In the genomic region with DNA sequence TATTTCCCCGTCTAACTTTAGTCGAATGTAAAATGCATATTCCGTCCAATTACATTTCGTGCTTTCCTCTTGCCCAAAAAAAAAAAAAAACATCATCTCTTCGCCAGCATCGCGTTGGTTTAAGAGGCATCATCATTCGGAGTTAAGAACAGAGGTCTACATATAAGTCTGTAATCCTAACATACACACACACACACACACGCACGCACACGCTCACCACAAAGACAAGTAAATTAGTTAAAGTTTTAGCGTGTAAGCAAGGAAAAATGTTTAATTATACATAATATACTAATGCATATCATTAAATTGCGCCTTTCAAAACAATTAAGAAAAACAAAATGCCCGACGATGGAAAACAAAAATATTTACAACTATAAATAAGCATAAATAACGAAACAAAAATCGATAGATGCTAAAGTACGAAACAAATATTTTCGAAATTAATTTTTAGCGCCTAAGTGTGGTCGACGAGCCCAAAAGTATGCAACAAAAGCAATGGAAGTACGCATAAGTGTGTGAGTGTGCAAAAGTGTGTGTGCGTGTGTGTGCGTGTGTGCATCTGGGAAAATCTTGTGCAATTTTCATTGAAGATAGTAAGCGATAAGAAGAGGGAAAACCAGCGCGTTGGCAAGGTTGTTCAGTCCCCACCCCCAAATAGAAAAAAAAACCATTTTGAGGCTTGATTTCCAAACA, we compare ENCODE assay signal across 2 fruit fly cellular contexts.
A peak's percentile ranks its signal among the peaks of the same experiment; 100 is the strongest.
TF ChIP-seq lines count a peak whose summit lies in the region.

No protein-coding gene starts in this region.

- TF ChIP-seq CTCF in whole organism, embryonic (GFP tag; optimal IDR thresholded peaks at IDR 0.05; lab: Kevin White, UChicago): no peak

TF ChIP-seq in whole organism, embryonic, 481 proteins besides CTCF, POLR2A, EP300 and RAD21:
- TF ChIP-seq lbe (GFP tag; optimal IDR thresholded peaks at IDR 0.05; lab: Kevin White, UChicago) (no peak), CG4404 (GFP tag; IDR thresholded peaks at IDR 0.05; lab: Robert Waterston, UW) (no peak), Dp (GFP tag; optimal IDR thresholded peaks at IDR 0.05; lab: Kevin White, UChicago) (peak; percentile 25), CG17328 (GFP tag; IDR thresholded peaks at IDR 0.05; lab: Robert Waterston, UW) (no peak), her (GFP tag; optimal IDR thresholded peaks at IDR 0.05; lab: Kevin White, UChicago) (no peak), Abd-B (GFP tag; optimal IDR thresholded peaks at IDR 0.05; lab: Kevin White, UChicago) (no peak), Optix (GFP tag; IDR thresholded peaks at IDR 0.05; lab: Robert Waterston, UW) (no peak), Opbp (GFP tag; IDR thresholded peaks at IDR 0.05; lab: Robert Waterston, UW; ENCODE audit: partially characterized antibody) (no peak), sna (GFP tag; IDR thresholded peaks at IDR 0.05; lab: Robert Waterston, UW; ENCODE audit: partially characterized antibody) (no peak), Dfd (GFP tag; optimal IDR thresholded peaks at IDR 0.05; lab: Kevin White, UChicago) (peak in 1 of 2 experiments; percentile 69), sens (GFP tag; lab: Kevin White, UChicago) (peak; percentile 52), cg (GFP tag; optimal IDR thresholded peaks at IDR 0.05; lab: Kevin White, UChicago) (peak; percentile 66), CG10147 (GFP tag; optimal IDR thresholded peaks at IDR 0.05; lab: Kevin White, UChicago) (no peak), CG42726 (GFP tag; IDR thresholded peaks at IDR 0.05; lab: Robert Waterston, UW; ENCODE audit: partially characterized antibody) (0 out of 2 replicates have a peak, but pooled peaks have one; percentile 19), oc (tag; optimal IDR thresholded peaks at IDR 0.05; lab: Kevin White, UChicago) (no peak), CG13894 (tag; optimal IDR thresholded peaks at IDR 0.05; lab: Kevin White, UChicago) (no peak), exex (tag; optimal IDR thresholded peaks at IDR 0.05; lab: Kevin White, UChicago) (no peak), CG15479 (GFP tag; optimal IDR thresholded peaks at IDR 0.05; lab: Kevin White, UChicago) (peak; percentile 16), Camta (GFP tag; optimal IDR thresholded peaks at IDR 0.05; lab: Kevin White, UChicago) (no peak), E2f2 (GFP tag; IDR thresholded peaks at IDR 0.05; lab: Robert Waterston, UW) (peak; percentile 64), kah (GFP tag; optimal IDR thresholded peaks at IDR 0.05; lab: Kevin White, UChicago) (no peak)

TF ChIP-seq in whole organism, wandering third instar larva, 38 proteins besides CTCF, POLR2A, EP300 and RAD21:
- TF ChIP-seq tai (GFP tag; optimal IDR thresholded peaks at IDR 0.05; lab: Kevin White, UChicago): no peak
- peak; percentile 25 for TF ChIP-seq Dfd (GFP tag; optimal IDR thresholded peaks at IDR 0.05; lab: Kevin White, UChicago)
